Worm (Caenorhabditis elegans) whole organism, early embryonic: ENCODE results near the gene ash-2.

Source experiments
- ama-1 ChIP-seq: fragments of 150-350 bp; optimal IDR thresholded peaks from 2 replicates; lab custom pipeline; 2014
- ets-7 ChIP-seq: sonication (generic microtip); optimal IDR thresholded peaks from 2 replicates; lab custom pipeline; 2016; ENCODE audit warnings: missing genotype, missing genetic modification characterization, missing compliant biosample characterization
- tra-4 ChIP-seq: sonication (generic microtip); optimal IDR thresholded peaks from 2 replicates; lab custom pipeline; 2017; ENCODE audit warnings: missing genetic modification characterization, missing compliant biosample characterization

DNA sequence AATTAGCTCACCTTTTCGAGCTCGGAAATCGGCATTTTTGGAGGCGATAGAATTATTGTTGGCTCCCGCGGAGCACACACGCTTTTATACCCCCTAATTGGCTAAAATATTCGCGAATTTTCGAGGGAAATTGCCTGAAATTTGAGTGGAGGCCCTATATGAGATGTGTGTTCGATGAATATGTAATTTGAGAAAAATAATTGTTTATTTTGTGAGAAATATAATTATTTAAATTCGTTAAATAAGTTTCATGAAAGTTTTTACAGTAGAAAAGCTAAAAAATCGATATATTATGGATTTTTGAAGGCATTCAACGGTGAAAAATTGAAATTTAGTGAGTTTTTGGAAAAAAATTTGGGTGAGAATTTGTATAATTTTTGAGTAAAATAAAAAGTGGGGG is 6.0 kb upstream of the ash-2 start, which contains the start of gene acbp-6:
- TF ChIP-seq ama-1 (lab: Kevin White, UChicago) (no peak), tra-4 (tag; lab: Kevin White, UChicago) (no peak), ets-7 (tag; lab: Kevin White, UChicago) (no peak)
